Fruit fly (Drosophila melanogaster): Measurements from ENCODE around the gene CG33543.

The CG33543 gene

DNA sequence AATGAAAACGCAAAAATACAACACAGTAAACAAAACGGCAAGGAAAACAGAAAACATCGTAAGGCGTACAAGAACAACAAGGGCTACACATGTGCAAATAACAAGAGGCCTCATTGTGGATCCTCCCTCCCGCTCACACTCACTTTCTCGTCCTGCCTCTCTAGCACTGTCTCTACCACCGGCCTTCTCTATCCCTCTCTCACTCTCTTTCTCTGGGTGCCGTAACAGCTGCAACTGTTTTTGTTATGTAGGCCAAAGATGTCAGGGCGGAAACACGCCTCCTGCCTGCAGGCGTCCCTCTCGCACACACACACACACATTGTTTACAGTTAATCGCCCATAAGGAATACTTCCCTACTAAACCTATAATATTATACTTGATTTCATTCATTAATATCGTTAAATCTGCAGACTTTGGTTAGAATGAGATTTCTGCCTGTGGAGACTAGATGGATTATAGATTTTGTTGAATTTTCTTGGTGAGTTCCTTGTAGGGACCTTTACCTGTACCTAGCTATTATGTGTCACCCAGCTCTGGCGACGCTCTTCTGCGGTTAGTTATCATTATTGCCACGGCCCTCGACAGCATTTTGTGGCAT, 7.8 kb upstream of the CG33543 start:
- TF ChIP-seq EcR (GFP tag; optimal IDR thresholded peaks at IDR 0.05) (no peak), fd96Ca (GFP tag; IDR thresholded peaks at IDR 0.05) (no peak), CG15710 (tag; optimal IDR thresholded peaks at IDR 0.05) (peak; percentile 10), Ets98B (GFP tag; IDR thresholded peaks at IDR 0.05) (no peak), Pif1B (GFP tag; optimal IDR thresholded peaks at IDR 0.05) (no peak), CG4496 (GFP tag; IDR thresholded peaks at IDR 0.05) (peak; percentile 41; the same call in 1 of the 3 replicates), CG13204 (GFP tag; optimal IDR thresholded peaks at IDR 0.05) (no peak), CG8159 (tag; optimal IDR thresholded peaks at IDR 0.05) (peak; percentile 13)

DNA sequence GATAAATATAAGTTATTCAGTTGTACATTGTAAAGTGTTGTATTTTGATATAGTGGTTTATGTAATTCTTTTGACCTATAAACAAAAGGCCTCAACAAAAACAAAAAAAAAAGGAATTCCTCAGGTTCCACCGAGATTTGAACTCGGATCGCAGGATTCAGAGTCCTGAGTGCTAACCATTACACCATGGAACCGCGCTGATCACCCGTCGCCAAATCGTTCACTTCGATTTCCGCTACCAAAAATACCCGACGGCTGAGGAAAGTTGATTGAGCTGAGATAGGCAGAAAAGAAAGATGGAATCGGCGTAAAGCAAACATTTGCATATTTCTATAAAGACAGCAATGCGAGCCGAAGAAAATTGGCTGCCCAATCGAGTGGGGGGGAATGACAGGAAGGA, 6.9 kb upstream of the CG33543 start:
- no peak for TF ChIP-seq CG17806 (tag; optimal IDR thresholded peaks at IDR 0.05)
- TF ChIP-seq CG32121 (GFP tag; IDR thresholded peaks at IDR 0.05), result no peak
- no peak for TF ChIP-seq Pif1B (GFP tag; optimal IDR thresholded peaks at IDR 0.05)
- no peak for TF ChIP-seq EcR (GFP tag; optimal IDR thresholded peaks at IDR 0.05)
- TF ChIP-seq D1 (tag; optimal IDR thresholded peaks at IDR 0.05), result no peak
- no peak for TF ChIP-seq CG14655 (GFP tag; optimal IDR thresholded peaks at IDR 0.05)
- TF ChIP-seq Pif1A (GFP tag; optimal IDR thresholded peaks at IDR 0.05), result no peak
- TF ChIP-seq CG8159 (tag; optimal IDR thresholded peaks at IDR 0.05), result no peak
- TF ChIP-seq CG8301 (tag; optimal IDR thresholded peaks at IDR 0.05), result no peak
- TF ChIP-seq CG9948 (tag; optimal IDR thresholded peaks at IDR 0.05), result no peak
- TF ChIP-seq CG4496 (GFP tag; IDR thresholded peaks at IDR 0.05), result no peak
- no peak for TF ChIP-seq CG13204 (GFP tag; optimal IDR thresholded peaks at IDR 0.05)
- no peak for TF ChIP-seq CG10348 (GFP tag; IDR thresholded peaks at IDR 0.05)
- no peak for TF ChIP-seq CG34367 (tag; optimal IDR thresholded peaks at IDR 0.05)
- no peak for TF ChIP-seq rn (GFP tag; IDR thresholded peaks at IDR 0.05)

DNA sequence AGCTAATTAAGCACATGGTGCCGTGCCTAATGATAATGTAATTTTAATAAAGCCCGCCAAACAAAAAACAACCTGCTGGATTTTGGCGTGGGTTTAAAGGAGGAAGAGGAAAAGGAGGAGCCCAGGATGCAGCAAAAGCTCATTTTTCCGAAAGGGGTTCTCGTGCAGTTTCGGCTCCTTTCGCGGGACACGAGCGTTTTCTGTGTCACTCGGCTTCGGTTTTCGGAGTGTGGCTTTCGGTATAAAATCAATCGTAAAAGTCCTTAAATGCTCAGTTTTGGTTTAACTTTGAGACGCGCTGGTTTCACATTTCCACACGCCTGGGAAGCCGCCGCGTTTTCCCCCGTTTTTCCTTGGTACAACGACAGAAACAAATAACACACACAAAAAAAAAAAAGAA, 5.3 kb upstream of the CG33543 start:
- TF ChIP-seq EcR (GFP tag; optimal IDR thresholded peaks at IDR 0.05) (no peak), CG12605 (GFP tag; IDR thresholded peaks at IDR 0.05) (no peak), CG17806 (tag; optimal IDR thresholded peaks at IDR 0.05) (no peak), CG8159 (tag; optimal IDR thresholded peaks at IDR 0.05) (no peak), rn (GFP tag; IDR thresholded peaks at IDR 0.05) (no peak), CG10348 (GFP tag; IDR thresholded peaks at IDR 0.05) (no peak), Pif1A (GFP tag; optimal IDR thresholded peaks at IDR 0.05) (no peak), CG4496 (GFP tag; IDR thresholded peaks at IDR 0.05) (no peak), gl (tag; optimal IDR thresholded peaks at IDR 0.05) (no peak), Snoo (tag; optimal IDR thresholded peaks at IDR 0.05) (no peak), CG15710 (tag; optimal IDR thresholded peaks at IDR 0.05) (no peak), Pif1B (GFP tag; optimal IDR thresholded peaks at IDR 0.05) (no peak), CG32121 (GFP tag; IDR thresholded peaks at IDR 0.05) (no peak), Ets98B (GFP tag; IDR thresholded peaks at IDR 0.05) (no peak), CG9948 (tag; optimal IDR thresholded peaks at IDR 0.05) (no peak), fd96Ca (GFP tag; IDR thresholded peaks at IDR 0.05) (no peak), CG13204 (GFP tag; optimal IDR thresholded peaks at IDR 0.05) (no peak), CG8301 (tag; optimal IDR thresholded peaks at IDR 0.05) (no peak), D1 (tag; optimal IDR thresholded peaks at IDR 0.05) (no peak)

DNA sequence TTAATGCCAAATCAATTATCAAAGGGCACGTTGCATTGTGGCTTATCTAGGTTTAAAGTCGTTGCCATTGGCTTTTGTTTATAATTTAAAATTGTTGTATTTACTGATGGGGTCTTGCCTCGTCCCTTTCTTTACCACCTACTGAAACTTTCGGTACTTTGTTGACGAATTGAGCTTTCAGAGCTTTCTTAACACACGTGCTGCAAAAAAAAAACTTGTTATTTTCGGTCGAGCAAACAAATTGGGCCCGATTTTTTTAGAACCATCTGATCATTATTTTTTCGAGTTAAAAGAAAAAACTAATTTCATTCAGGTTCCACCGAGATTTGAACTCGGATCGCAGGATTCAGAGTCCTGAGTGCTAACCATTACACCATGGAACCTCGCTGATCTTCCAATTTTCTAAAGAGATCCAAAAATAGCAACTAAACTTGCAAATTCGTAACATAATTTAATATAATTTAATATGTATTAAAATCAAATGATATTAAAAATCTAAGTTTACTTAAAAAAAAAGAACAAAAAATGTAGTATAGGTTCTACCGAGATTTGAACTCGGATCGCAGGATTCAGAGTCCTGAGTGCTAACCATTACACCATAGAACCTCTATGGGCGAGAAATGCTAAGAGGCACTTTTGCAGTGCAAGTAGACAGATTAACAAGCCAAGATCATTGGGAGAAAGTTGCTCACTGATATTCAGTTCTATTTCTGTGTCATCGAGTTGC, 4.4 kb upstream of the CG33543 start:
- no peak for TF ChIP-seq CG4496 (GFP tag; IDR thresholded peaks at IDR 0.05)

DNA sequence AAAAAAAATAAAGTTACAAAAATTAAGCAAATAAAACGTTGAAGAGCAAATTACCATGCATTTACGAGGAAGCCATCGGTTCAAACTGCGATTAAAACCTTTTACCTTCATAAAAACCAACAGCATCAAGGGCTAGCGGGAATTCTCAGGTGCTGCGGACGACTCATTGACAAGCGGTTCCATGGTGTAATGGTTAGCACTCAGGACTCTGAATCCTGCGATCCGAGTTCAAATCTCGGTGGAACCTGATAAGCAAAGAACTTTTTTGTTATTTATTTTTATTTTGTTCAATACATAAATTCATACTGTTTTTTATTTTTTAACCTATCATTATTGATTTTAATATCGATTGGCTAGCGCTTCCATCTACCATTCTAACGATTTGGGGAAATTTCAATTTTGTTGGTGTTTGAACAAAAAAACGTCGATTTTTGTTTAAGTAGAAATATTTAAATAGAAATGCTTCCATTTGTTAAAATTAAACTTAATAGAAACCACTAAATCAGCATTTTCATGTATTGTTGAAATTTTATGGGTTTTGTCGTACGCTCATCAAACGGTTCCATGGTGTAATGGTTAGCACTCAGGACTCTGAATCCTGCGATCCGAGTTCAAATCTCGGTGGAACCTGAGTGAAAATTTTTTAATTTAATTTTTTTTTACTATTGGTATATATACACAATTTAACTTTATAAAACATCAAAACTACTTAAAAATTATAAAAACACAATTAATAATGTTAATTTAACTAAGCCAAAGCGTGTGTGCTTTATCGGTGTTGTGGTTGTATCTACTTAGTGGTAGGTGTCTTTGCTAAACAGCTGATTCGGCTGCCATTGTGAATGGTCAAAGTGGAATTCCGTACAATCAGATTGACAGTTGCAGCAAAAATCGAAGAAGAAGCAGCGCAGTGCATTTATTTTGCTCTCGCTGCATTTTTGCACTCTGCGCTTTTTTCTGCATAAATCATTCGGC, 3.2 kb upstream of the CG33543 start, which contains the start of gene CG4238:
CG4238 (plus strand) TSS at position 880 of the 975 bp plus-strand sequence.
- TF ChIP-seq D1 (tag; optimal IDR thresholded peaks at IDR 0.05), result peak; percentile 9
- no peak for TF ChIP-seq Pif1B (GFP tag; optimal IDR thresholded peaks at IDR 0.05)

DNA sequence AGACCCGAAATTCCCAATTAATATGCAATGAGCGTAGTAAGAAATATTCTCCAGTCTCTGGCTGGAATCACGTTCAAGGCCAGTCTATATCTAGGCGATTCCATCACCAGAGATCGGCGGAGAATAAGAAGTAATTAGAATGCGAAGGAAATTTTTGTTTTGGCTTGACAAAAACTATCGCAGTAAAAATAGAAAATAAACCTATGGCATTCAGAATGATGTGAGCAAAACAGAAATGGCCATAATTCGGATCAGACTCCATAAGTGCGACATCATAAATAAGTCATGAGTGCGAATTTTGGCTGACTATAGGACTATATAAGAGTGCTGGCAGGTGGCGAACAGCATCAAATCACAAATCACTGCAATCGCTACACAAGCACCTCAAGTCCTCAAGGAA, 2.0 kb upstream of the CG33543 start, which contains the start of gene Nplp4:
Nplp4 (plus strand) TSS at position 301 of the 400 bp plus-strand sequence.
- no peak for TF ChIP-seq CG8159 (tag; optimal IDR thresholded peaks at IDR 0.05)
- TF ChIP-seq CG14655 (GFP tag; optimal IDR thresholded peaks at IDR 0.05), result no peak
- no peak for TF ChIP-seq CG32121 (GFP tag; IDR thresholded peaks at IDR 0.05)
- no peak for TF ChIP-seq fd96Ca (GFP tag; IDR thresholded peaks at IDR 0.05)
- no peak for TF ChIP-seq Pif1A (GFP tag; optimal IDR thresholded peaks at IDR 0.05)
- no peak for TF ChIP-seq D1 (tag; optimal IDR thresholded peaks at IDR 0.05)

All from whole organism, pupa.